Worm (Caenorhabditis elegans) whole organism, L2 larva: ENCODE data around the gene F38E1.6.

ENCODE experiments used
- C34F6.9 ChIP-seq: fragments of 150-350 bp; optimal IDR thresholded peaks from 2 replicates; lab custom pipeline; 2014; ENCODE audit warnings: missing biosample characterization, missing genetic modification characterization
- F13H6.1 ChIP-seq: sonication (generic microtip); optimal IDR thresholded peaks from 2 replicates; lab custom pipeline; 2016; ENCODE audit warnings: missing genetic modification characterization, missing compliant biosample characterization
- R02D3.7 ChIP-seq: fragments of 150-350 bp; optimal IDR thresholded peaks from 2 replicates; lab custom pipeline; 2014; ENCODE audit warnings: missing biosample characterization, missing genetic modification characterization
- ZK546.5 ChIP-seq: sonication (generic microtip); optimal IDR thresholded peaks from 2 replicates; lab custom pipeline; 2017; ENCODE audit warnings: missing biosample characterization, missing genetic modification characterization
- alr-1 ChIP-seq: fragments of 150-350 bp; optimal IDR thresholded peaks from 2 replicates; lab custom pipeline; 2014; ENCODE audit warnings: missing biosample characterization, missing genetic modification characterization
- aly-2 ChIP-seq: fragments of 150-350 bp; optimal IDR thresholded peaks from 2 replicates; lab custom pipeline; 2014; ENCODE audit warnings: missing biosample characterization, missing genetic modification characterization
- blmp-1 ChIP-seq: sonication (generic microtip); optimal IDR thresholded peaks from 2 replicates; lab custom pipeline; 2017; ENCODE audit warnings: missing genetic modification characterization, mild to moderate bottlenecking, missing compliant biosample characterization, antibody characterized with exemption, moderate library complexity; ENCODE audit not compliant: insufficient read depth
- ceh-16 ChIP-seq: fragments of 150-350 bp; optimal IDR thresholded peaks from 2 replicates; lab custom pipeline; 2014; ENCODE audit warnings: missing biosample characterization, missing genetic modification characterization
- crh-2 ChIP-seq: sonication (generic microtip); optimal IDR thresholded peaks from 2 replicates; lab custom pipeline; 2017; ENCODE audit warnings: missing biosample characterization, missing genetic modification characterization
- dmd-4 ChIP-seq: sonication (generic microtip); optimal IDR thresholded peaks from 2 replicates; lab custom pipeline; 2017; ENCODE audit warnings: missing biosample characterization, missing genetic modification characterization
- egl-27 ChIP-seq: sonication (generic microtip); optimal IDR thresholded peaks from 3 replicates; lab custom pipeline; 2017; ENCODE audit warnings: missing biosample characterization, missing genetic modification reagents, missing genetic modification characterization
- elt-1 ChIP-seq: fragments of 150-350 bp; optimal IDR thresholded peaks from 2 replicates; lab custom pipeline; 2014; ENCODE audit warnings: missing biosample characterization, missing genetic modification characterization
- elt-3 ChIP-seq: sonication (generic microtip); optimal IDR thresholded peaks from 2 replicates; lab custom pipeline; 2017; ENCODE audit warnings: missing biosample characterization, missing genetic modification characterization
- fos-1 ChIP-seq: fragments of 150-350 bp; optimal IDR thresholded peaks from 2 replicates; lab custom pipeline; 2014; ENCODE audit warnings: missing biosample characterization, missing genetic modification characterization
- gmeb-1 ChIP-seq: fragments of 150-350 bp; optimal IDR thresholded peaks from 2 replicates; lab custom pipeline; 2014; ENCODE audit warnings: missing biosample characterization, missing genetic modification characterization
- lin-11 ChIP-seq: fragments of 150-350 bp; sonication (generic microtip); optimal IDR thresholded peaks from 2 replicates; lab custom pipeline; 2014; ENCODE audit warnings: missing biosample characterization, missing genetic modification characterization, inconsistent platforms, mixed read lengths
- lin-13 ChIP-seq: fragments of 150-350 bp; optimal IDR thresholded peaks from 2 replicates; lab custom pipeline; 2014; ENCODE audit warnings: missing biosample characterization, missing genetic modification reagents, missing genetic modification characterization
- lsy-2 ChIP-seq, 2 experiments: fragments of 150-350 bp in 1 of 2; sonication (generic microtip) in 1 of 2; optimal IDR thresholded peaks; 2 replicates each; lab custom pipeline; 2014 to 2017; ENCODE audit warnings: missing biosample characterization in 2 of 2, missing genetic modification characterization in 2 of 2
- mbf-1 ChIP-seq: sonication (generic microtip); optimal IDR thresholded peaks from 2 replicates; lab custom pipeline; 2017; ENCODE audit warnings: missing biosample characterization, missing genetic modification characterization
- mdl-1 ChIP-seq, 2 experiments: fragments of 150-350 bp in 1 of 2; sonication (generic microtip) in 1 of 2; optimal IDR thresholded peaks; 2 replicates each; lab custom pipeline; 2017; ENCODE audit warnings: missing biosample characterization in 2 of 2, missing genetic modification characterization in 2 of 2
- nhr-10 ChIP-seq: sonication (generic microtip); optimal IDR thresholded peaks from 2 replicates; lab custom pipeline; 2017; ENCODE audit warnings: missing biosample characterization, missing genetic modification characterization
- nhr-11 ChIP-seq: fragments of 150-350 bp; optimal IDR thresholded peaks from 2 replicates; lab custom pipeline; 2014; ENCODE audit warnings: missing biosample characterization, missing genetic modification characterization
- nhr-12 ChIP-seq: fragments of 150-350 bp; optimal IDR thresholded peaks from 2 replicates; lab custom pipeline; 2014; ENCODE audit warnings: missing biosample characterization, missing genetic modification characterization
- nhr-129 ChIP-seq: fragments of 150-350 bp; optimal IDR thresholded peaks from 2 replicates; lab custom pipeline; 2014; ENCODE audit warnings: missing biosample characterization, missing genetic modification characterization
- nhr-21 ChIP-seq: fragments of 150-350 bp; optimal IDR thresholded peaks from 2 replicates; lab custom pipeline; 2014; ENCODE audit warnings: missing biosample characterization, missing genetic modification characterization
- nhr-237 ChIP-seq: fragments of 150-350 bp; optimal IDR thresholded peaks from 2 replicates; lab custom pipeline; 2014; ENCODE audit warnings: missing biosample characterization, missing genetic modification characterization
- nhr-25 ChIP-seq: fragments of 150-350 bp; sonication (generic microtip); optimal IDR thresholded peaks from 3 replicates; lab custom pipeline; 2014; ENCODE audit warnings: missing biosample characterization, missing genetic modification characterization
- nhr-6 ChIP-seq: fragments of 150-350 bp; optimal IDR thresholded peaks from 2 replicates; lab custom pipeline; 2014; ENCODE audit warnings: missing biosample characterization, missing genetic modification characterization
- peb-1 ChIP-seq: fragments of 150-350 bp; optimal IDR thresholded peaks from 2 replicates; lab custom pipeline; 2014; ENCODE audit warnings: missing biosample characterization, missing genetic modification characterization
- sem-4 ChIP-seq: fragments of 150-350 bp; optimal IDR thresholded peaks from 2 replicates; lab custom pipeline; 2014; ENCODE audit warnings: missing biosample characterization, missing genetic modification reagents, missing genetic modification characterization
- skn-1 ChIP-seq: sonication (generic microtip); optimal IDR thresholded peaks from 2 replicates; lab custom pipeline; 2017; ENCODE audit warnings: missing biosample characterization, missing genetic modification characterization
- sma-3 ChIP-seq: sonication (generic microtip); optimal IDR thresholded peaks from 2 replicates; lab custom pipeline; 2016; ENCODE audit warnings: missing genetic modification reagents, missing genetic modification characterization, missing compliant biosample characterization
- sma-9 ChIP-seq, 2 experiments: fragments of 150-350 bp in 1 of 2; sonication (generic microtip) in 1 of 2; optimal IDR thresholded peaks; 2 replicates each; lab custom pipeline; 2014 to 2016; ENCODE audit warnings: missing genetic modification characterization in 2 of 2, mild to moderate bottlenecking in 1 of 2, missing biosample characterization in 1 of 2, missing compliant biosample characterization in 1 of 2, missing genetic modification reagents in 1 of 2, moderate library complexity in 1 of 2
- snpc-4 ChIP-seq: fragments of 150-350 bp; optimal IDR thresholded peaks from 2 replicates; lab custom pipeline; 2014; ENCODE audit warnings: missing biosample characterization, missing genetic modification characterization
- unc-39 ChIP-seq: fragments of 150-350 bp; optimal IDR thresholded peaks from 2 replicates; lab custom pipeline; 2014; ENCODE audit warnings: missing biosample characterization, missing genetic modification characterization
- unc-55 ChIP-seq: fragments of 150-350 bp; sonication (generic microtip); optimal IDR thresholded peaks from 3 replicates; lab custom pipeline; 2014; ENCODE audit warnings: missing biosample characterization, missing genetic modification reagents, missing genetic modification characterization
- ztf-1 ChIP-seq: fragments of 200-800 bp; sonication (Bioruptor generic); conservative IDR thresholded peaks from 2 replicates; pipeline ENCODE4 v1.3.6; 2022; ENCODE audit warnings: missing genetic modification characterization, missing compliant biosample characterization
- ztf-11 ChIP-seq: sonication (generic microtip); optimal IDR thresholded peaks from 2 replicates; lab custom pipeline; 2017; ENCODE audit warnings: missing biosample characterization, missing genetic modification characterization
- ztf-4 ChIP-seq: fragments of 150-350 bp; optimal IDR thresholded peaks from 2 replicates; lab custom pipeline; 2014; ENCODE audit warnings: missing biosample characterization, missing genetic modification characterization

The F38E1.6 gene

ce11 chrV:8359113-8359564 is 753 bp upstream of the F38E1.6 start, which contains the start of gene mpdu-1:
mpdu-1 (minus strand) TSS chrV:8359163.
- TF ChIP-seq ztf-4 (tag; lab: Kevin White, UChicago) (peak; percentile 48), nhr-21 (peak; percentile 44), ceh-16 (no peak), mbf-1 (tag; lab: Kevin White, UChicago) (no peak), sem-4 (peak; percentile 17), elt-3 (tag; lab: Kevin White, UChicago) (no peak), snpc-4 (peak; percentile 77), alr-1 (peak; percentile 24), aly-2 (tag; lab: Kevin White, UChicago) (no peak), nhr-10 (tag; lab: Kevin White, UChicago) (no peak), gmeb-1 (tag; lab: Kevin White, UChicago) (peak; percentile 78), nhr-237 (no peak), R02D3.7 (peak; percentile 2), F13H6.1 (tag; lab: Kevin White, UChicago) (peak; percentile 61), lin-13 (GFP tag; lab: Kevin White, UChicago) (peak; percentile 64), crh-2 (tag; lab: Kevin White, UChicago) (peak; percentile 71), unc-55 (GFP tag; lab: Kevin White, UChicago) (peak; percentile 77), C34F6.9 (tag; lab: Kevin White, UChicago) (peak; percentile 80), unc-39 (tag; lab: Kevin White, UChicago) (no peak), nhr-6 (tag; lab: Kevin White, UChicago) (peak; percentile 61), nhr-129 (tag; lab: Kevin White, UChicago) (no peak), nhr-11 (tag; lab: Kevin White, UChicago) (no peak), lsy-2 (tag; optimal IDR thresholded peaks at IDR 0.05; lab: Kevin White, UChicago) (peak; percentile 39 to 86), fos-1 (tag; lab: Kevin White, UChicago) (peak; percentile 75), sma-3 (GFP tag; lab: Kevin White, UChicago) (peak; percentile 48), elt-1 (tag; lab: Kevin White, UChicago) (no peak), mdl-1 (tag; optimal IDR thresholded peaks at IDR 0.05; lab: Kevin White, UChicago) (no peak), sma-9 (GFP tag; optimal IDR thresholded peaks at IDR 0.05; lab: Kevin White, UChicago) (peak; percentile 77), sma-9 (tag; optimal IDR thresholded peaks at IDR 0.05; lab: Kevin White, UChicago) (no peak), lin-11 (tag; lab: Kevin White, UChicago) (no peak), egl-27 (tag; lab: Kevin White, UChicago) (peak; percentile 50), ztf-1 (GFP tag; lab: Robert Waterston, UW) (no peak), skn-1 (tag; lab: Kevin White, UChicago) (no peak)

DNA sequence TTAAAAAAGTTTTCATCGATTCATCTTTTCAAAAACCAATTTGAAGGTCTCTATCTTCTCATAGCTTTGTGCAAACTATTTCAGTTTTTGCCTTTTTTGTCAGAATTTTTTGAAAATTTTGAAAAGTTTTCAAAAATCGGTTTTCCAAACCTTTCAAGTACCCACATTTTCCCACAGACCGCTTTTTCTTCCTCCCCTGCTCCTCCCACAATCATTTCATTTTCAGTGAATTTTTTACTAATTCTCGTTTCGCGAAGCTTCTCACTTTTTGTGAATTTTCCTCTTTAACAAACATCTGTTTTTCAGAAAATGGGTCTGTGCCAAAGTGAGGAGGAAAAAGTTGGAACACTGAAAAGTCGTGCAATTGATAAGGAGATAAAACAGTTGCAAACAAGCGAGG is 10.8 kb downstream of the F38E1.6 start, which contains the start of gene gpa-2:
Gene gpa-2, plus strand, starts transcription at position 301 of the 400 bp plus-strand sequence.
- TF ChIP-seq crh-2 (tag; lab: Kevin White, UChicago) (no peak), snpc-4 (no peak), unc-39 (tag; lab: Kevin White, UChicago) (no peak), nhr-21 (no peak), sma-9 (GFP tag; optimal IDR thresholded peaks at IDR 0.05; lab: Kevin White, UChicago) (no peak), sma-9 (tag; optimal IDR thresholded peaks at IDR 0.05; lab: Kevin White, UChicago) (no peak), mdl-1 (tag; optimal IDR thresholded peaks at IDR 0.05; lab: Kevin White, UChicago) (no peak), aly-2 (tag; lab: Kevin White, UChicago) (no peak), ztf-11 (tag; lab: Kevin White, UChicago) (no peak), alr-1 (no peak), mbf-1 (tag; lab: Kevin White, UChicago) (no peak), blmp-1 (tag; lab: Kevin White, UChicago) (no peak), egl-27 (tag; lab: Kevin White, UChicago) (no peak)

DNA sequence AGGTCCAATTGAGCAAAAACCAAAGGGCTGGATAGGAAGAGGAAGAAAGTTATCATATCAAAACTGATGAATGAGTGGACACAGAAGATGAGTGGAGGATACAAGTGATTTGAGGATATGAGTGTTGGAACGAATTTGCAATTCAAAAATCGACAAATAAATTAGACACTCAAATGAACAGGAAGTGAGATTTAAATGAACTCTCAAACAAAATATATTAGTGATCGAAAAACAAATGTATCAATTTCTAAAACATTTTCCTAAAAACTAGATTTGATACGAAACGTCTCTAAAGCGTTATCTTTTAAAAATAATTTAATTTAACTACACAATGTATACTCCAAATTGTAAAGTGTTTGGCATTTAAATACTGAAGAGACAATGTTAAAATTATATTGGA is 15.5 kb downstream of the F38E1.6 start, which contains the start of gene F38E1.10:
Gene F38E1.10, minus strand, starts transcription at position 101 of the 400 bp plus-strand sequence.
- no peak for TF ChIP-seq dmd-4
- TF ChIP-seq C34F6.9 (tag; lab: Kevin White, UChicago), result no peak
- TF ChIP-seq ZK546.5 (tag; lab: Kevin White, UChicago), result no peak
- TF ChIP-seq fos-1 (tag; lab: Kevin White, UChicago), result no peak
- no peak for TF ChIP-seq elt-1 (tag; lab: Kevin White, UChicago)
- TF ChIP-seq lin-11 (tag; lab: Kevin White, UChicago), result no peak
- no peak for TF ChIP-seq mdl-1 (tag; optimal IDR thresholded peaks at IDR 0.05; lab: Kevin White, UChicago)
- TF ChIP-seq nhr-25 (tag; lab: Kevin White, UChicago), result no peak
- no peak for TF ChIP-seq skn-1 (tag; lab: Kevin White, UChicago)
- TF ChIP-seq ceh-16, result no peak
- TF ChIP-seq crh-2 (tag; lab: Kevin White, UChicago), result no peak
- no peak for TF ChIP-seq peb-1 (tag; lab: Kevin White, UChicago)
- no peak for TF ChIP-seq mbf-1 (tag; lab: Kevin White, UChicago)
- TF ChIP-seq nhr-12 (tag; lab: Kevin White, UChicago), result no peak
- no peak for TF ChIP-seq gmeb-1 (tag; lab: Kevin White, UChicago)
- TF ChIP-seq alr-1, result no peak
